Fruit fly (Drosophila melanogaster): Measurements from ENCODE around the gene Scp2.

Gene Scp2

DNA sequence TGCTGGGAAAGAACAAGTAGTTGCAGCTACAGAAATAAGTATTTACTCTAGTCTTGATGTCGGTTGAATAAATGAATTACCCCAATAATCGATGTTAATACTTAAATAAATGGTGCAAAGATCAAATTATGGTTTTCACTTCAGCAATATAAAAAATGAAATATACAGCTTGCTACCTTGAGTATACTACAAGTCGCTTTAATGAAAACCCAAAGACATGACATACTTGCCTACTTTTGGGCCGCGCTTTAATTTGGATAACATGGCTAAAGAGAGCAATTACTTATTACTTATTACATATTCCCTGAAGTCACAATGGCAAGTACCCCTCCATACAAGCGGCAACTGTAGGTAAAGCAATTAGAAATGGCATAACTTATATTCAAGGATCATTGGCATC, 27.8 kb upstream of the Scp2 start:
- TF ChIP-seq EcR (GFP tag; optimal IDR thresholded peaks at IDR 0.05) (no peak), pan (optimal IDR thresholded peaks at IDR 0.05) (no peak), psq (optimal IDR thresholded peaks at IDR 0.05) (no peak), CG8478 (optimal IDR thresholded peaks at IDR 0.05) (no peak), usp (GFP tag; optimal IDR thresholded peaks at IDR 0.05) (no peak), Dll (optimal IDR thresholded peaks at IDR 0.05) (no peak)

DNA sequence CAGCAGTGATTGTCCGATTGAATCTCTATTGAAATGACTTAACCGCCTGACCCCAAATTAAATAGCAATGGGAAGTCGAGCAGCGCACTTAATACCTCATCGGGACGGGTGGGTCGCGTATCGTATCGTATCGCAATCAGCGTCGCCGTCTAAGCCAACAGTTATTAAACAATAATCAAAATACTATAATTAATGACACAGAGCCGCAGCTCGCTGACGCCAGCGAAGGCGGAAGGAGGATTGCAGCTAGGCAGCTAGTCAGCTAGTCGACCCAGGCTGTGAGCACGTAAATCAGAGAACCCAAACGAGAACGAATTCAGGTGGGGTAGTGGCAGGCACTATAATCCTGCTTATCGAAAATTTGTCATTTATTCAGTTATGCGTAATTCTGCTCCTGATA, 25.5 kb upstream of the Scp2 start, which contains the start of gene NPF:
NPF (plus strand) TSS at position 301 of the 400 bp plus-strand sequence.
- TF ChIP-seq pan (optimal IDR thresholded peaks at IDR 0.05) (no peak), psq (optimal IDR thresholded peaks at IDR 0.05) (no peak), EcR (GFP tag; optimal IDR thresholded peaks at IDR 0.05) (no peak), usp (GFP tag; optimal IDR thresholded peaks at IDR 0.05) (no peak), CG8478 (optimal IDR thresholded peaks at IDR 0.05) (no peak), Dll (optimal IDR thresholded peaks at IDR 0.05) (no peak)

DNA sequence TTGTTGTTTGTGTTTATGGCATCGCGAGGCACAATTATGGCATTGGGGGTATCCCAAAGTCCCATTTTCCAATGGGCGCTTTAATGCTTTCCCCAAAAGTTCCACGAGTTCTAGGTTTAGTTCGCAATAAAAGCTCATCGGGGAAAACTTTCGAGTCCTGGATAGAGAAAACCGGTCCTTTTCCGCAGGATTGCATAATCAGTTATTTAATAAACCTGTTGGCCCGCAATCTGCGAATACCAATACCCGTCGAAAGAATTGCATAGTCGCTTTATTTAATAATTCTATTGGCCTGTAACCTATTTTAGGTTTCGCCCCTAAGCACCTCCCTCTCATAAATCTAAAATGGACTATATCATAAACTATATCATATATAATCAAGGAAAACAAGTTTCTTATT, 22.5 kb upstream of the Scp2 start:
- no peak for TF ChIP-seq pan (optimal IDR thresholded peaks at IDR 0.05)
- TF ChIP-seq EcR (GFP tag; optimal IDR thresholded peaks at IDR 0.05) = no peak
- TF ChIP-seq psq (optimal IDR thresholded peaks at IDR 0.05) = no peak
- TF ChIP-seq CG8478 (optimal IDR thresholded peaks at IDR 0.05) = no peak
- no peak for TF ChIP-seq usp (GFP tag; optimal IDR thresholded peaks at IDR 0.05)
- TF ChIP-seq Dll (optimal IDR thresholded peaks at IDR 0.05) = no peak

DNA sequence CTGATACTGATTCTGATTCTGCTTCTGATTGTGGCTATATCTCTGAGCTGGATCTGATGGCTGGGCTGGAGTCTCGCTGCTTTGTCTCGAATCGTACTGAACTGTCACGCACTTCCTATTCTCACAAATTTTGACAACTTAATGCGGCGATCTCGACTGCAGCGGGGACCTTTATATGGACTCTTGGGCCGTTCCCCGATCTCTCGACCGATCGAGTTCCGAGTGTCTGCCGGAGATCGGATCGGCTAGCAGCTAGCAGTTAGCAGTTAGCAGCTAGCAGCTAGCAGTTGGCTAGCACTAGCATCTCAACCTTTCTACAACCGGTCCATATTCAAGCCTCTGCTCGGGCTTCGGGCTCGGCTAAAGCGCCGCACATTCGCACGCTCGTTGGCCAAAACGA, 21.3 kb upstream of the Scp2 start, which contains the start of gene CG10345:
CG10345 (minus strand) TSS at position 147 of the 400 bp plus-strand sequence.
- TF ChIP-seq usp (GFP tag; optimal IDR thresholded peaks at IDR 0.05) (no peak), Dll (optimal IDR thresholded peaks at IDR 0.05) (no peak), EcR (GFP tag; optimal IDR thresholded peaks at IDR 0.05) (no peak), psq (optimal IDR thresholded peaks at IDR 0.05) (no peak), pan (optimal IDR thresholded peaks at IDR 0.05) (no peak), CG8478 (optimal IDR thresholded peaks at IDR 0.05) (no peak)

DNA sequence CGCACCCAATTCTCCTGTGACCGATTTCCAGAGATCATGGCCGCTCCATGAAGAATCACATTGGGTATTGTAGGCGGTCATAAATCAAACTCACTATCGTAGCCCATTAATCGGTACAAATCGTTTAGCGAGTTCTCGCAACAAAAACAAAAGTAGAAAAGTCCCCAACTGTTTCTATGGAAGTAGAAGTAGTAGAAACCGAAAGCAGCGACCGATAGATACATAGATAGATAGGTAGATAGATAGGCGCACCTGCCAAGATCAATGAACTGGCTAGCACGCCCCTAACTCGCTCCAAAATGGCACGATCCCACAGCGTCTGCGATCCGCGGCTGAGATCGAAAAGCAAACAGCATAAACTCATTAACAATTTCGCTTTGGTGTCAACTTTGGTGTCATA, 17.3 kb upstream of the Scp2 start:
- TF ChIP-seq psq (optimal IDR thresholded peaks at IDR 0.05) (no peak), usp (GFP tag; optimal IDR thresholded peaks at IDR 0.05) (no peak), CG8478 (optimal IDR thresholded peaks at IDR 0.05) (no peak), Dll (optimal IDR thresholded peaks at IDR 0.05) (no peak), EcR (GFP tag; optimal IDR thresholded peaks at IDR 0.05) (no peak), pan (optimal IDR thresholded peaks at IDR 0.05) (no peak)

DNA sequence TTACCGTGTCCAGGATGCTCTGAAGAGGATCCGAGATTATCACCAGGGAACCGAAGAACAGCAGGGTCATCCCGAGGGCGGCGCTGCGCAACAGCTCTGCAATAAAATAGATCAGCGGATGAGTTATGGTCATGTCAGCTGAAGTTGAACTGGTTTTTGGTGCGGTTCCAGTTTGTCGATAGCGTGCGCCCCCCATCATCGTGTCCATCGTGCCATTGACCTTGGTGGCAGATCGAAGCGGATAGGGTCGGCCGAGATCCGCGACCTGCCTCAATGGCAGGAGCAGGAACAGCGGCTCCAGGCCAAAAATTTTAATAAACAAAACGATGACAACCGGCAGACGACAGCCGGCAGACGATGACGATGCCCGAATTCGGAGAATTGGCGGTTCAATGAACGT, 16.2 kb upstream of the Scp2 start:
- no peak for TF ChIP-seq psq (optimal IDR thresholded peaks at IDR 0.05)
- TF ChIP-seq EcR (GFP tag; optimal IDR thresholded peaks at IDR 0.05) = peak in 1 of 2 experiments; percentile 38
- no peak for TF ChIP-seq Dll (optimal IDR thresholded peaks at IDR 0.05)

DNA sequence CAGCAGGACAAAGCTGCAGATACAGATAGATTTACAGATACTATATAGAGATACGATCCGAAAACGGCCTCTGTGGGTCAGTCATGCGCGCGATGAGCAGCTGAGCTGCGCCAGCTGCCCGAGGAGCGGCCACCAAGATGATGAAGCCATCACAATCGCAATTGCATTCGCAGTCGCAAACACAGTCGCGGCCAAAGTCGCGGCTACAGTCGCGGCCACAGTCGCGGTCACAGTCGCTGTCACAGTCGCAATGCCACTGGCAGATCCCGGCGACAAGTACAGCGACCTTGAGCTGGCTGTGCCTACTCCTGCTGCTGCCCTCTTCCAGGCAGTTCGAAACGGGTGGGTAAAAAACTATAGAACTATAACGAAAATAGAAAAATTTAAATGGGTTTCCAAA, 11.5 kb upstream of the Scp2 start:
- TF ChIP-seq psq (optimal IDR thresholded peaks at IDR 0.05) (no peak), CG8478 (optimal IDR thresholded peaks at IDR 0.05) (no peak), pan (optimal IDR thresholded peaks at IDR 0.05) (no peak)

DNA sequence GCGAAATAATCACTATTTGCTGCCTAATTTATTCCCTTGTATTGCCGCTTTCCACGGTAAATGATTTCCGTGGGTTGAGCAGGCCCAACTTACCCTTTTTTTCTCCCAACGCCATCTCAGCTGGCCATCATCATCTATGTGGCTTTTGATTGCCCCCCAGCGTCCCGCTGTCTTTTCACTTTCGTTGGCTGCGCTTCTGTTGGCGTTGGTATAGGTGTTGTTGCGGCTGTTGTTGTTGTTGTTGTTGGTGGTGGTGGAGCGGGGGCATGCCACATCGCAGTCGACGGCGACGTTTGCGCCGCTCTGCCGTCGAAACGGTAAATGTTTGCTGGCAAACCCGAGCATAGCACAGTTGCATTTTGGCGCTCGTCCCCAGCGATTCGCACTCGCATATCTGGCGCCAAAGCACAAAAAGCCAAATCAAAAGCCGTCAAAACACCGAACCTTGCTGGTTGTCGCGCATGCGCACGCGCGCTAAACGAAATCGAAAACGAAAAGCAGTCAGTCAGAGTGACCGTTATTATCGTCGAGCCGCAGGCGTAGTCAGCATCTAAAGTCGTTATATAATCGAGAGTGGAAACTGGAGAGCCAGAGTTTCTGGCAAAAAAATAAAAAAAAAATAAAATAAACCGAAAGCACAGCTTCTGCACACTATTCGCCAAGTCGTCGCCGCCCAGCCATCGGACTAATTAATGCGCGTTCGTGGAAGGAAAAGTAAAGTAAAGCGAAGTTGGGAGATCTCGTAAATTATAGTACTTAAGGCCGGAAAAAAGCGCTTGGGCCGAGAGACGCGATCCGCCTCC, 10.8 kb upstream of the Scp2 start, which contains the start of gene CG14892:
CG14892 (plus strand) TSS at position 359 of the 803 bp plus-strand sequence.
- TF ChIP-seq usp (GFP tag; optimal IDR thresholded peaks at IDR 0.05) = no peak

DNA sequence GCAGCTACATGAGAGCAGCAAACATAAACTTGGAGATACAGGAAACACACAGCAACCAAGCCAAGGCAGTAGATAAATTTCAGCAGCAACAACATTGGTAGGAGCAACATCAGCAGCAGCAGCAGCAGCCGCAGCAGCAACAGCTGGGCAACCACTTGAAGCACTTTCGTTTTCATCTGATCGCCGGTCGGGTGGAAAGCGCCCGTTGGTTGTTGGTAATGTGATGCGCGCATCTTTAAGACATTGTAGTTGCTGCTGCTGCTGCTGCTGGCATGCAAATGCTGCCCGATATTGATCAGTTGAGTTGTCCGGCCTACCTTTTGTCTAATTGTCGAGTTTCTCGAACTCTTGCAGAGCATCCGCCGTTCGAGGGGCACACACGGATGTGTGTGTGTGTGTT, 7.9 kb upstream of the Scp2 start:
- TF ChIP-seq CG8478 (optimal IDR thresholded peaks at IDR 0.05) = no peak
- no peak for TF ChIP-seq Dll (optimal IDR thresholded peaks at IDR 0.05)
- no peak for TF ChIP-seq EcR (GFP tag; optimal IDR thresholded peaks at IDR 0.05)

DNA sequence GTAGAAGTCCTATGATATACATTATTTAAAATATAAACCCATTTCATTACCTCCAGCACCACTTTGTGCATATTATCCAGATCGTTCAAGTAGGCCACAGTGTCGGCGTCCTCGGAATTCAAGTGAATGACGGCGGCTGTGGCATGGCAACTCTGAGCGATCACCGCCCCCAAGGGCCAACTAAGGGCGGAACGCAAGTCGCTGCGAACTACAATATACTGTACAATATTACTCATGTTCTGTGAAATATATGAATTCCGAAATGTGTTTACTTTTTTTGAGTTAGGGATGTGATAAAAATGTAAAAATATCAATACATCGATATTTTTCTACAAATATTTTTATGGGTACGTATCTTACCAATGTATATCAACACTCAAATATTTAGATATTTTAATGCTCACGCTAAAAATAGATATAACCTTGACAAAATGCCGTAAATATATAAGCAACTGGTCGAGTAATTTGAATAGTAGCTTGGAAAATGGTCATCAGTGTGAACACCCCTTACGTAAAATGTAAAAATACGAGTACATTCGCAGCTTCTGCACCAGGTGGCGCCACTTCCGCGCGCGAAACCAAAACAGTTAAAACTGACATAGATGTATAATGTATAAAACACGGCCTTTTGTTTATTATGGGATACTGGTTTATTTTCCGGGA, 9.8 kb downstream of the Scp2 start, which contains the start of gene CG14903:
CG14903 (minus strand) TSS at position 270 of the 663 bp plus-strand sequence.
- TF ChIP-seq usp (GFP tag; optimal IDR thresholded peaks at IDR 0.05) (no peak), EcR (GFP tag; optimal IDR thresholded peaks at IDR 0.05) (no peak), psq (optimal IDR thresholded peaks at IDR 0.05) (no peak), pan (optimal IDR thresholded peaks at IDR 0.05) (no peak), CG8478 (optimal IDR thresholded peaks at IDR 0.05) (no peak), Dll (optimal IDR thresholded peaks at IDR 0.05) (no peak)

DNA sequence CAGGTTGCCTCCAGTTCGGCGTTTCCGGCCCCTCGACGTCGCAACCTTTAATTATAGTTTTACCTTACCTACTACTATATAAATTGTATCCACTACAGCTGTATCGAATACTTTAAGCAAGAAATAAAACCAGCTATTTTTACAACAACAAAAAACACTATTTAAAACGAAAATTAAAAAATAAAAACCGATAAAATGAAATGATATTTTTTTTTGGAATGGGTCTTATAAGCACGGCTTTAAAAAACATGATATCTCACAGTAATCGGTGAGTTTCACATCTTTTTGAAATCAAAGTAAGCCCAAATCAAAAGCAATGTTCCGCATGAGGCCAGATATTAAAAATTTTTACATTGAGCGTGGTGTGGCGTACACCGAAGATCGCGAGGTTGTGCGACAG, 12.2 kb downstream of the Scp2 start, which contains the start of gene CG14891:
CG14891 (plus strand) TSS at position 301 of the 400 bp plus-strand sequence.
- TF ChIP-seq usp (GFP tag; optimal IDR thresholded peaks at IDR 0.05) (no peak), Dll (optimal IDR thresholded peaks at IDR 0.05) (no peak), CG8478 (optimal IDR thresholded peaks at IDR 0.05) (no peak)

DNA sequence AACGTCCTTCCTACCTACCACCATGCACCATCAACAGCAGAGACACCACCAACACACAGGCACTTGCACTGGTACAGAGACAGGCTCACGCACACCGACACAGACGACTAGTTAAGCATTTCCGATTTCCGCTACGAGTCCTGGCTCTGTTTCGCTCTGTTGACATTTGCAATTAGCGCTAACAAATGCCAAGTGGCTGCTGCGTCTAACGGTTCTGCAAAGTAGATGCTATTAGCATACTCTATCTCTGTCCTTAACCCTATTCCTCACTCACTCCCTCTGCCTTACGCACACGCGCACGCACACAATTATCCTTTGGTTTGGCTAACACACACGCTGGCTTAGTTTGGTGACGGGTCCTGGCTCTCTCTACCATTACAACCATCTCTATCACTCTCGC, 13.0 kb downstream of the Scp2 start:
- TF ChIP-seq Dll (optimal IDR thresholded peaks at IDR 0.05) (no peak), EcR (GFP tag; optimal IDR thresholded peaks at IDR 0.05) (no peak), usp (GFP tag; optimal IDR thresholded peaks at IDR 0.05) (no peak), pan (optimal IDR thresholded peaks at IDR 0.05) (no peak), psq (optimal IDR thresholded peaks at IDR 0.05) (no peak), CG8478 (optimal IDR thresholded peaks at IDR 0.05) (no peak)

DNA sequence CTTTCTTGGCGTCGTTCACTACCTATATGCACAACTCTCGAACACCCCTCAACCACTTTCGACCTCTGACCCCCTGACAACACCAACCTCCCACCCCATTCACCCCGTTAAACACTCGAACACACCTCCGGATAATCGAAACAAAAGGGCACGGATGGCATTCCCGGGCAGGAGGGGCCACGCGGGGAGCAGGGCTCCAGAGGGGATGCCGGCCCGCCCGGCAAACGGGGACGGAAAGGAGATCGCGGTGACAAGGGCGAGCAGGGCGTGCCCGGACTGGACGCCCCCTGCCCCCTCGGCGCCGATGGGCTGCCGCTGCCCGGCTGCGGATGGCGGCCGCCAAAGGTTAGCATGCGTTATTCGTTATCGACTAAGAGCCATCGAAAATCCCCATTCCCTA, 14.1 kb downstream of the Scp2 start:
- TF ChIP-seq psq (optimal IDR thresholded peaks at IDR 0.05) (no peak), pan (optimal IDR thresholded peaks at IDR 0.05) (no peak)

Data from whole organism.